Fruit fly (Drosophila melanogaster): Measurements from ENCODE around the gene CG10357.

The CG10357 gene

DNA sequence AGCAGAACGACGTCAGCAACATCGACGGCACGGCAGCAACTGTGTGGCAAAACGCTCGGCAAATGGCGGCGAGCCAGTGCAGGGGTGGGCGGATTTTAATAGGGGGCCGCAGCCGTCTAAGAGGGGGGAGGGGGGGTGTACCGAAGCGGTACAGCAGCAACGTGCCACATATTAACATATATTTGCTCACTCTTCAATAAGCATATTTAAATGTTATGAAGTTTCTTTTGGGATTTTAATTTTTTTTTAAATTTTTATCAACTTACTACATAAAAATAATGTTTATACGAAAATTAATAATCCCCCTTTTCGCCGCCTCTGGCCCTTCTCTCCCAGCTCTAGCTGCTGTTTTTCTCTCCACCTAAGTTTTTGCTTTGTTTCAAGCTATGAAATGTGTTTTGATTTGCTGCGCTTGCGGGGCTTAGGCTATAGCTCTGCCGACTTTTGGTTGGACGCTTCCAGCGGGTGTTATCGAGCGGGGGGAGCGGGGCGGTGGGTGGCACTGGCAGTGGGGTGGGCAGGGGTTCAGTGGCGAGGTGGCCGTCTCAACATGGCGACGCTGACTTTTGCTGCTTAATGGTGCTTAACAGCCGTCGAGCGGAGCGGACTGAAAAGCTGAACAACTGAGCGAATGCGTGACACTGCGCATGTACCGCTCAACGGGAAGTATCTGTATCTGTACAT is 17.5 kb downstream of the CG10357 start (continued):
- peak; percentile 60 for TF ChIP-seq rib (GFP tag; IDR thresholded peaks at IDR 0.05)
- peak; percentile 76 for TF ChIP-seq CG11085 (GFP tag; IDR thresholded peaks at IDR 0.05)
- peak; percentile 81 for TF ChIP-seq sens (GFP tag)
- no peak for TF ChIP-seq pros (GFP tag; optimal IDR thresholded peaks at IDR 0.05)
- no peak for TF ChIP-seq zf30C (GFP tag; optimal IDR thresholded peaks at IDR 0.05)
- TF ChIP-seq Aef1 (GFP tag; IDR thresholded peaks at IDR 0.05), result peak; percentile 89
- no peak for TF ChIP-seq NC2β (GFP tag; optimal IDR thresholded peaks at IDR 0.05)
- TF ChIP-seq CG2889 (GFP tag; IDR thresholded peaks at IDR 0.05), result peak; percentile 84
- peak; percentile 96 for TF ChIP-seq crol (GFP tag; IDR thresholded peaks at IDR 0.05)
- peak; percentile 82 for TF ChIP-seq CG3726 (GFP tag; IDR thresholded peaks at IDR 0.05)
- peak; percentile 72 for TF ChIP-seq tin (GFP tag; optimal IDR thresholded peaks at IDR 0.05)
- peak; percentile 68 for TF ChIP-seq CG1233 (GFP tag; optimal IDR thresholded peaks at IDR 0.05)
- no peak for TF ChIP-seq fd64A (GFP tag; optimal IDR thresholded peaks at IDR 0.05)
- TF ChIP-seq CG10321 (GFP tag; IDR thresholded peaks at IDR 0.05), result peak; percentile 73
- no peak for TF ChIP-seq CG3163 (GFP tag; optimal IDR thresholded peaks at IDR 0.05)
- TF ChIP-seq chm (GFP tag; IDR thresholded peaks at IDR 0.05), result no peak
- peak; percentile 82 for TF ChIP-seq Optix (GFP tag; IDR thresholded peaks at IDR 0.05)
- no peak for TF ChIP-seq CG30020 (tag; optimal IDR thresholded peaks at IDR 0.05)
- peak; percentile 31 for TF ChIP-seq YL-1 (GFP tag; optimal IDR thresholded peaks at IDR 0.05)
- TF ChIP-seq CG2202 (tag; optimal IDR thresholded peaks at IDR 0.05), result peak; percentile 7
- peak; percentile 66 for TF ChIP-seq CG6765 (GFP tag; optimal IDR thresholded peaks at IDR 0.05)
- TF ChIP-seq Opbp (GFP tag; IDR thresholded peaks at IDR 0.05; ENCODE audit: partially characterized antibody), result no peak
- peak; percentile 44 for TF ChIP-seq Deaf1 (tag; optimal IDR thresholded peaks at IDR 0.05)
- peak; percentile 76 for TF ChIP-seq BtbVII (GFP tag; optimal IDR thresholded peaks at IDR 0.05)
- no peak for TF ChIP-seq Hey (tag; optimal IDR thresholded peaks at IDR 0.05)
- TF ChIP-seq CG13123 (GFP tag; optimal IDR thresholded peaks at IDR 0.05), result peak; percentile 57
- peak; percentile 50 for TF ChIP-seq Dip2 (GFP tag; IDR thresholded peaks at IDR 0.05)
- TF ChIP-seq tx (GFP tag; optimal IDR thresholded peaks at IDR 0.05), result no peak
- TF ChIP-seq ttk (GFP tag; IDR thresholded peaks at IDR 0.05), result peak; percentile 88
- TF ChIP-seq CG9797 (GFP tag; optimal IDR thresholded peaks at IDR 0.05), result no peak
- peak; percentile 80 for TF ChIP-seq E2f1 (GFP tag; IDR thresholded peaks at IDR 0.05)
- TF ChIP-seq pnt (GFP tag; optimal IDR thresholded peaks at IDR 0.05), result peak; percentile 5
- TF ChIP-seq fru (optimal IDR thresholded peaks at IDR 0.05), result no peak
- TF ChIP-seq CG12155 (GFP tag; optimal IDR thresholded peaks at IDR 0.05), result peak; percentile 78
- peak; percentile 85 for TF ChIP-seq CG6689 (GFP tag; IDR thresholded peaks at IDR 0.05)
- peak; percentile 93 for TF ChIP-seq CG14014 (GFP tag; IDR thresholded peaks at IDR 0.05)
- peak; percentile 30 to 72 for TF ChIP-seq bsh (GFP tag; optimal IDR thresholded peaks at IDR 0.05)
- no peak for TF ChIP-seq tup (GFP tag; optimal IDR thresholded peaks at IDR 0.05)
- peak; percentile 81 for TF ChIP-seq CG4404 (GFP tag; IDR thresholded peaks at IDR 0.05)
- no peak for TF ChIP-seq NK7.1 (GFP tag; optimal IDR thresholded peaks at IDR 0.05)
- TF ChIP-seq Pdp1 (GFP tag; optimal IDR thresholded peaks at IDR 0.05), result peak in 1 of 2 experiments; percentile 32
- TF ChIP-seq wek (GFP tag; optimal IDR thresholded peaks at IDR 0.05), result no peak
- TF ChIP-seq NfI (GFP tag; optimal IDR thresholded peaks at IDR 0.05), result peak; percentile 84
- peak; percentile 1 for TF ChIP-seq zen (tag; optimal IDR thresholded peaks at IDR 0.05)
- TF ChIP-seq CG7556 (GFP tag; optimal IDR thresholded peaks at IDR 0.05), result peak; percentile 91
- peak; percentile 41 for TF ChIP-seq D19A (tag; optimal IDR thresholded peaks at IDR 0.05)
- peak; percentile 68 for TF ChIP-seq CG8281 (tag; optimal IDR thresholded peaks at IDR 0.05)
- peak; percentile 61 for TF ChIP-seq Usf (GFP tag; optimal IDR thresholded peaks at IDR 0.05)
- no peak for TF ChIP-seq CG7987 (GFP tag; optimal IDR thresholded peaks at IDR 0.05)
- TF ChIP-seq CG31365 (tag; optimal IDR thresholded peaks at IDR 0.05), result no peak
- TF ChIP-seq wor (GFP tag; IDR thresholded peaks at IDR 0.05), result peak; percentile 82

Data from whole organism, embryonic.